Worm (Caenorhabditis elegans): Measurements from ENCODE around the gene srw-63.

Gene srw-63

ce11 chrIV:13989875-13990274 lies 25.9 kb downstream of the srw-63 start:
- no peak for TF ChIP-seq elt-3 (tag; optimal IDR thresholded peaks at IDR 0.05)
- no peak for TF ChIP-seq unc-120 (tag; optimal IDR thresholded peaks at IDR 0.05; ENCODE audit: poor library complexity, severe bottlenecking)
- TF ChIP-seq pha-4 (tag; optimal IDR thresholded peaks at IDR 0.05): no peak
- TF ChIP-seq elt-1 (tag; optimal IDR thresholded peaks at IDR 0.05; ENCODE audit: borderline replicate concordance, insufficient read depth): no peak
- no peak for TF ChIP-seq cnd-1 (tag; optimal IDR thresholded peaks at IDR 0.05)
- TF ChIP-seq lsy-2 (tag; optimal IDR thresholded peaks at IDR 0.05): no peak
- TF ChIP-seq unc-39 (tag; optimal IDR thresholded peaks at IDR 0.05): no peak
- no peak for TF ChIP-seq M03D4.4 (tag; optimal IDR thresholded peaks at IDR 0.05)
- TF ChIP-seq ceh-83 (GFP tag; optimal IDR thresholded peaks at IDR 0.05): no peak
- no peak for TF ChIP-seq ceh-43 (GFP tag; optimal IDR thresholded peaks at IDR 0.05)
- TF ChIP-seq zip-8 (tag; optimal IDR thresholded peaks at IDR 0.05): no peak
- no peak for TF ChIP-seq snpc-4 (tag; optimal IDR thresholded peaks at IDR 0.05)
- no peak for TF ChIP-seq bed-3 (GFP tag; optimal IDR thresholded peaks at IDR 0.05)
- TF ChIP-seq lin-32 (GFP tag; optimal IDR thresholded peaks at IDR 0.05): no peak
- no peak for TF ChIP-seq lin-13 (tag; optimal IDR thresholded peaks at IDR 0.05)
- TF ChIP-seq nhr-28 (tag; optimal IDR thresholded peaks at IDR 0.05): no peak
- TF ChIP-seq hlh-1 (tag; optimal IDR thresholded peaks at IDR 0.05): no peak
- no peak for TF ChIP-seq ham-2 (GFP tag; optimal IDR thresholded peaks at IDR 0.05)

- TF ChIP-seq unc-39 (tag; optimal IDR thresholded peaks at IDR 0.05) (no peak), lin-32 (GFP tag; optimal IDR thresholded peaks at IDR 0.05) (no peak), nhr-76 (tag; optimal IDR thresholded peaks at IDR 0.05) (no peak), unc-62 (GFP tag; optimal IDR thresholded peaks at IDR 0.05) (no peak), ceh-43 (GFP tag; optimal IDR thresholded peaks at IDR 0.05) (no peak), blmp-1 (tag; optimal IDR thresholded peaks at IDR 0.05) (no peak), ham-2 (GFP tag; optimal IDR thresholded peaks at IDR 0.05) (no peak), hlh-1 (tag; optimal IDR thresholded peaks at IDR 0.05) (no peak), ceh-83 (GFP tag; optimal IDR thresholded peaks at IDR 0.05) (no peak), ztf-11 (tag; optimal IDR thresholded peaks at IDR 0.05) (no peak), mab-5 (tag; optimal IDR thresholded peaks at IDR 0.05) (no peak), lin-13 (tag; optimal IDR thresholded peaks at IDR 0.05) (no peak), M03D4.4 (tag; optimal IDR thresholded peaks at IDR 0.05) (no peak), zip-8 (tag; optimal IDR thresholded peaks at IDR 0.05) (no peak), nhr-2 (tag; optimal IDR thresholded peaks at IDR 0.05) (no peak), ceh-39 (tag; optimal IDR thresholded peaks at IDR 0.05) (no peak), drap-1 (GFP tag; optimal IDR thresholded peaks at IDR 0.05) (no peak), nhr-12 (tag; optimal IDR thresholded peaks at IDR 0.05) (no peak)
Measured at ce11 chrIV:13988781-13989180, 27.0 kb downstream of the srw-63 start, which contains the start of gene egl-23. Gene egl-23 (plus strand): TSS chrIV:13989081.

ce11 chrIV:13985705-13986104 lies 30.0 kb downstream of the srw-63 start, which contains the start of gene tor-1:
Gene tor-1 (minus strand): TSS chrIV:13985805.
- TF ChIP-seq lsy-2 (tag; optimal IDR thresholded peaks at IDR 0.05) (no peak), pha-4 (tag; optimal IDR thresholded peaks at IDR 0.05) (no peak), hlh-1 (tag; optimal IDR thresholded peaks at IDR 0.05) (no peak), ztf-11 (tag; optimal IDR thresholded peaks at IDR 0.05) (no peak), ces-1 (GFP tag; optimal IDR thresholded peaks at IDR 0.05) (no peak), unc-120 (tag; optimal IDR thresholded peaks at IDR 0.05; ENCODE audit: poor library complexity, severe bottlenecking) (no peak), lin-13 (tag; optimal IDR thresholded peaks at IDR 0.05) (no peak), sptf-1 (tag; optimal IDR thresholded peaks at IDR 0.05) (no peak), nhr-28 (tag; optimal IDR thresholded peaks at IDR 0.05) (no peak), drap-1 (GFP tag; optimal IDR thresholded peaks at IDR 0.05) (no peak), ceh-39 (tag; optimal IDR thresholded peaks at IDR 0.05) (no peak)

- TF ChIP-seq lsy-2 (tag; optimal IDR thresholded peaks at IDR 0.05): no peak
- no peak for TF ChIP-seq mep-1 (tag; optimal IDR thresholded peaks at IDR 0.05)
- TF ChIP-seq ceh-43 (GFP tag; optimal IDR thresholded peaks at IDR 0.05): no peak
- TF ChIP-seq nhr-76 (tag; optimal IDR thresholded peaks at IDR 0.05): no peak
Measured at ce11 chrIV:13984041-13984440, 31.7 kb downstream of the srw-63 start, which contains the start of gene tor-2. Gene tor-2 (minus strand): TSS chrIV:13984141.

- no peak for TF ChIP-seq mep-1 (tag; optimal IDR thresholded peaks at IDR 0.05)
- no peak for TF ChIP-seq unc-120 (tag; optimal IDR thresholded peaks at IDR 0.05; ENCODE audit: poor library complexity, severe bottlenecking)
- TF ChIP-seq mls-2 (tag; optimal IDR thresholded peaks at IDR 0.05): no peak
- no peak for TF ChIP-seq ztf-11 (tag; optimal IDR thresholded peaks at IDR 0.05)
Measured at ce11 chrIV:13982425-13982824, 33.3 kb downstream of the srw-63 start, which contains the start of gene gei-18. Gene gei-18 (minus strand): TSS chrIV:13982525.
